Worm (Caenorhabditis elegans) whole organism, mixed stage, embryonic: ENCODE data around the gene H40L08.8.

ENCODE experiments used
- M03D4.4 ChIP-seq: sonication (generic microtip); optimal IDR thresholded peaks from 2 replicates; lab custom pipeline; 2017; ENCODE audit warnings: mild to moderate bottlenecking, missing genetic modification characterization, missing compliant biosample characterization
- bed-3 ChIP-seq: fragments of 200-800 bp; sonication (Bioruptor generic); optimal IDR thresholded peaks from 3 replicates; lab custom pipeline; 2018; ENCODE audit warnings: mild to moderate bottlenecking, missing genetic modification characterization, moderate library complexity, missing compliant biosample characterization
- blmp-1 ChIP-seq: fragments of 150-350 bp; optimal IDR thresholded peaks from 2 replicates; lab custom pipeline; 2014; ENCODE audit warnings: missing biosample characterization, missing genetic modification characterization
- ceh-39 ChIP-seq: fragments of 150-350 bp; optimal IDR thresholded peaks from 2 replicates; lab custom pipeline; 2014; ENCODE audit warnings: missing biosample characterization, missing genetic modification characterization
- ceh-43 ChIP-seq: fragments of 200-800 bp; sonication (Bioruptor generic); optimal IDR thresholded peaks from 2 replicates; lab custom pipeline; 2018; ENCODE audit warnings: mild to moderate bottlenecking, missing genetic modification characterization, moderate library complexity, missing compliant biosample characterization
- ceh-83 ChIP-seq: fragments of 200-800 bp; sonication (Bioruptor generic); optimal IDR thresholded peaks from 2 replicates; lab custom pipeline; 2018; ENCODE audit warnings: mild to moderate bottlenecking, missing genetic modification characterization, missing compliant biosample characterization
- ces-1 ChIP-seq: fragments of 150-350 bp; optimal IDR thresholded peaks from 2 replicates; lab custom pipeline; 2014; ENCODE audit warnings: missing biosample characterization, missing genetic modification reagents, missing genetic modification characterization
- cnd-1 ChIP-seq: fragments of 200-800 bp; sonication (Bioruptor generic); optimal IDR thresholded peaks from 2 replicates; lab custom pipeline; 2018; ENCODE audit warnings: mild to moderate bottlenecking, missing genetic modification characterization, missing compliant biosample characterization
- drap-1 ChIP-seq: fragments of 200-800 bp; sonication (Bioruptor generic); optimal IDR thresholded peaks from 3 replicates; lab custom pipeline; 2018; ENCODE audit warnings: mild to moderate bottlenecking, missing genetic modification characterization, missing compliant biosample characterization
- elt-1 ChIP-seq: sonication (generic microtip); optimal IDR thresholded peaks from 2 replicates; lab custom pipeline; 2017; ENCODE audit warnings: missing genetic modification characterization, mild to moderate bottlenecking, missing compliant biosample characterization, antibody characterized with exemption, moderate library complexity, borderline replicate concordance; ENCODE audit not compliant: insufficient read depth
- elt-3 ChIP-seq: fragments of 150-350 bp; optimal IDR thresholded peaks from 2 replicates; lab custom pipeline; 2014; ENCODE audit warnings: missing biosample characterization, missing genetic modification characterization
- flh-1 ChIP-seq: fragments of 200-800 bp; sonication (Bioruptor generic); optimal IDR thresholded peaks from 2 replicates; lab custom pipeline; 2018; ENCODE audit warnings: mild to moderate bottlenecking, missing genetic modification characterization, moderate library complexity, missing compliant biosample characterization
- ham-2 ChIP-seq: fragments of 200-800 bp; sonication (Bioruptor generic); optimal IDR thresholded peaks from 2 replicates; lab custom pipeline; 2018; ENCODE audit warnings: mild to moderate bottlenecking, missing genetic modification characterization, missing compliant biosample characterization
- hlh-1 ChIP-seq: fragments of 150-350 bp; optimal IDR thresholded peaks from 2 replicates; lab custom pipeline; 2014; ENCODE audit warnings: missing biosample characterization, missing genetic modification reagents, missing genetic modification characterization
- lin-13 ChIP-seq: fragments of 150-350 bp; optimal IDR thresholded peaks from 2 replicates; lab custom pipeline; 2014; ENCODE audit warnings: missing biosample characterization, missing genetic modification characterization
- lin-32 ChIP-seq: fragments of 200-800 bp; sonication (Bioruptor generic); optimal IDR thresholded peaks from 2 replicates; lab custom pipeline; 2018; ENCODE audit warnings: mild to moderate bottlenecking, missing genetic modification characterization, missing compliant biosample characterization
- lsy-2 ChIP-seq: fragments of 150-350 bp; optimal IDR thresholded peaks from 2 replicates; lab custom pipeline; 2014; ENCODE audit warnings: missing biosample characterization, missing genetic modification characterization
- mab-5 ChIP-seq: fragments of 150-350 bp; optimal IDR thresholded peaks from 2 replicates; lab custom pipeline; 2014; ENCODE audit warnings: missing biosample characterization, missing genetic modification characterization
- mls-2 ChIP-seq: sonication (generic microtip); optimal IDR thresholded peaks from 2 replicates; lab custom pipeline; 2016; ENCODE audit warnings: mild to moderate bottlenecking, missing genetic modification characterization, moderate library complexity, missing compliant biosample characterization
- nhr-12 ChIP-seq: fragments of 150-350 bp; optimal IDR thresholded peaks from 2 replicates; lab custom pipeline; 2014; ENCODE audit warnings: missing biosample characterization, missing genetic modification characterization
- nhr-237 ChIP-seq: fragments of 150-350 bp; optimal IDR thresholded peaks from 2 replicates; lab custom pipeline; 2014; ENCODE audit warnings: missing biosample characterization, missing genetic modification characterization
- nhr-28 ChIP-seq: fragments of 150-350 bp; optimal IDR thresholded peaks from 2 replicates; lab custom pipeline; 2014; ENCODE audit warnings: missing biosample characterization, missing genetic modification characterization
- sem-2 ChIP-seq: fragments of 200-800 bp; sonication (Bioruptor generic); optimal IDR thresholded peaks from 2 replicates; lab custom pipeline; 2018; ENCODE audit warnings: mild to moderate bottlenecking, missing genetic modification characterization, missing compliant biosample characterization
- snpc-4 ChIP-seq: fragments of 150-350 bp; optimal IDR thresholded peaks from 2 replicates; lab custom pipeline; 2014; ENCODE audit warnings: missing biosample characterization, missing genetic modification characterization
- sptf-1 ChIP-seq: sonication (generic microtip); optimal IDR thresholded peaks from 2 replicates; lab custom pipeline; 2017; ENCODE audit warnings: mild to moderate bottlenecking, missing genetic modification characterization, moderate library complexity, missing compliant biosample characterization
- unc-39 ChIP-seq: fragments of 150-350 bp; optimal IDR thresholded peaks from 2 replicates; lab custom pipeline; 2014; ENCODE audit warnings: missing biosample characterization, missing genetic modification characterization
- zip-8 ChIP-seq: fragments of 150-350 bp; optimal IDR thresholded peaks from 2 replicates; lab custom pipeline; 2014; ENCODE audit warnings: missing biosample characterization, missing genetic modification characterization
- ztf-11 ChIP-seq: fragments of 150-350 bp; optimal IDR thresholded peaks from 2 replicates; lab custom pipeline; 2014; ENCODE audit warnings: missing biosample characterization, missing genetic modification characterization

The H40L08.8 gene

DNA sequence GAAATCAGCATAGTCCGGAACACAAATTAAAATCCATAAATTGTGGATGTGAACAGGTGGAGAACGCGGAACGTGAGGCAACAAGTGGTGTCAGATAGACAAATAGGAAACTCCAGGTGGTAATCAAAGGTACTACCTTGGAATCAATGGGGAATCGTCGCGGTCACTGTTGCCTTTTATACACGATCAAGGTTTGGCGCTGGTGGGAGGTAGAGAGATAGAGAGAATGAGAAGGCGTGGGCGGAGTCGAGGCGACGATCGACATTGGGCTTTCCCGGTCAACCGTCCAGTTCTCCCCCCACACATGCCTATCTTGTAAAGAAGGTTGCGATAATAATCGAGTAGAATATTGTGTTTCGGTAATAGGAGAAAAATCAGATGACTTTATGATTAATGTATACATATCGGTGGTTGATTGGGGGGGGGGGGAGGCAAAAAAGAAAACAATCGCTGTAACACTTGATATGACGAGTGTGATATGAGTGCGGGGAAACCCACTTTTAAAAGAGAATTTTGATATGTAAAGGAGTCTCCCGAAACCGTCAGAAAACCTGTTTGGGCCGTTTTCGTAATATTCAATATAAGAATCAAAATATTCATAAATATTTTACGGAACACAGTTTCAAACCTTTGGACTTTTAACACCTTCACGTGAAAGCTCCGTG, at the start of gene H40L08.8, which contains the start of the genes H40L08.2 and H40L08.7:
Gene H40L08.8, minus strand, starts transcription at position 37 of the 665 bp plus-strand sequence.
Gene H40L08.2, minus strand, starts transcription at position 148 of the 665 bp plus-strand sequence.
Gene H40L08.7, minus strand, starts transcription at position 148 of the 665 bp plus-strand sequence.
- TF ChIP-seq ham-2 (GFP tag; lab: Kevin White, UChicago) (peak; percentile 38), sem-2 (GFP tag; lab: Kevin White, UChicago) (no peak), lin-13 (tag; lab: Kevin White, UChicago) (no peak)
- TF ChIP-seq, all 35 proteins: peak for 1

DNA sequence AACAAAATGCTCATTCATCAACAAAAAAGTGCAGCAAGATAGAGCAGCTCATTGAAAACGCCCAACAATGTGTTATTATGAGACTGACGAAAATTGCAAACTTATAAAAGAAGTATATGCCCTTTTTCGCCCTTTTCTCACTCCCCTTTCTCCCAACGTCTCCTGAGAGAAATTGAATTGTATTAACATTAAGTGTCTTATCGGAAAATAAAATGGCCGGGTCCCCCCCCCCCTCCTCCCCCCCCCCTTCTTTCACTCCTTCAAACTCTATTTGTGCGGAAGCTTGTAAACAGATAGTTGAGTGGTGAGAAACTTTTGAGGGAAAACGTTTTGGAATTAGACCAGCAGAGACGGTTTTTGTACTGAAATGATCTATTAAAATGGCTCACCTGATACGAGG, 49.3 kb upstream of the H40L08.8 start:
- TF ChIP-seq snpc-4 (tag; lab: Kevin White, UChicago) (no peak), ces-1 (GFP tag; lab: Kevin White, UChicago) (peak; percentile 88)
- TF ChIP-seq, all 35 proteins: peak for 1

DNA sequence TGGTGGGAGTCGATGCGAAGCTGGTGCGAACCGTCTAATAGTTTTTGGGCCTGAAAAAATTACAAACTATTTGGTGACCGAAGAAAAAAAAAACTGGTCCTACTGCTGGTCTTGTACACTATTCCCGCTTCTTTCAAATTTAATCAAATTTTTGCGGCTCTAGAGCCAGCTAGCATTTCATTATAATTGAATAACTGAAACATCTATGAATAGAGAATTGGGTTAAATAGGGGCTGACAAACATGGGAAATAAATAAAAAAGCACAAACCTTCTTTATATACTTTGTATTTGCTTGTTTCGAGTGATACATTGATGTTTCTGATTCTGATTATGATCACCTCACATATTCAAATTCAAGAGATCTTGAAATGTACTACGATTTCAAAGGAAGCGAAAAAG, 47.7 kb upstream of the H40L08.8 start:
- no peak for TF ChIP-seq flh-1 (GFP tag; lab: Kevin White, UChicago)
- no peak for TF ChIP-seq ham-2 (GFP tag; lab: Kevin White, UChicago)
- peak; percentile 85 for TF ChIP-seq ces-1 (GFP tag; lab: Kevin White, UChicago)
- no peak for TF ChIP-seq sem-2 (GFP tag; lab: Kevin White, UChicago)
- no peak for TF ChIP-seq elt-3 (tag; lab: Kevin White, UChicago)

DNA sequence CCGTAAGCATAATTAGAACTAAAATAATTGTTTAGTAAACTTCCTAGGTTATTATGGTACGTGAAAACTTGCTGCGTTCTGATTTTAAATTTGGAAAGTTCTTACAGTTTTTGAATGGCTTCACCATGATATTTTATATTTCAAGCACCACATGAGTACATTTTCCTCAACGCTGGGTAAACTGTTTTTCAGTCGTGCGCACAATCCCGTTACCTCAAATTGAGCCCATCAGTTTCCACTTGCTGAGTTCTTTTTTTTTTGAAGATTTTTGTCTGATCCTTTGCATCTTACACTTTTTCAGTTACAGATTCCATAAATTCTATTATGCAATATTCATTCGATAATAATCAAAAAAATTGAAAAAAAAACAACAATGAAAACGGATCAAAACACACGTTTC, 43.1 kb upstream of the H40L08.8 start:
- TF ChIP-seq nhr-237 (tag; lab: Kevin White, UChicago) (no peak), flh-1 (GFP tag; lab: Kevin White, UChicago) (no peak), nhr-12 (tag; lab: Kevin White, UChicago) (no peak), sptf-1 (no peak), ceh-83 (GFP tag; lab: Kevin White, UChicago) (no peak), mls-2 (tag; lab: Kevin White, UChicago) (no peak), snpc-4 (tag; lab: Kevin White, UChicago) (no peak), ceh-43 (GFP tag; lab: Kevin White, UChicago) (no peak), ztf-11 (tag; lab: Kevin White, UChicago) (no peak), mab-5 (tag; lab: Kevin White, UChicago) (no peak), ham-2 (GFP tag; lab: Kevin White, UChicago) (no peak), zip-8 (no peak), lsy-2 (tag; lab: Kevin White, UChicago) (no peak), blmp-1 (tag; lab: Kevin White, UChicago) (no peak)
- TF ChIP-seq, all 35 proteins: peak for 0

DNA sequence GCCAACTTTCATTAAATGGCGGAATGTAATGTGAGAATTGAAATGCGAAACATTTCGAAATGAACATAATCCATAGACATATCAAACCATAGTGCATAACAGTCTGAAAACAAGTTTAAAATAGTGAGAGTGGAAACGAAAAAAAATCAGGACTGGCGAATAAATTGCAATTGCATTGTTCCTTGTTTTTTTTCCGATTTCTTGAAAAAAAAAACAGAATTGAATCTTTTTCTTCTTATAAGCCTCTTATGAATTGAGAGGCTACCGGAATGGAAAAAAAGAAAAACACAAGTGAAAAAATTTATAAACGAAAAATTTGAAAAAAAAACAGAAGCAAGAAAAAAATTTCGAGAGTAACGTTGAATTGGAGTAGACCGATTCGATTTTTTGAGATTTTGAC, 39.1 kb upstream of the H40L08.8 start, which contains the start of gene R07D5.2:
Gene R07D5.2, minus strand, starts transcription at position 101 of the 400 bp plus-strand sequence.
- TF ChIP-seq drap-1, result no peak
- TF ChIP-seq nhr-28 (tag; lab: Kevin White, UChicago), result no peak
- no peak for TF ChIP-seq elt-3 (tag; lab: Kevin White, UChicago)
- TF ChIP-seq lin-13 (tag; lab: Kevin White, UChicago), result no peak
- TF ChIP-seq unc-39 (tag; lab: Kevin White, UChicago), result no peak
- no peak for TF ChIP-seq M03D4.4 (tag; lab: Kevin White, UChicago)
- TF ChIP-seq cnd-1, result no peak
- TF ChIP-seq bed-3 (GFP tag; lab: Kevin White, UChicago), result no peak
- no peak for TF ChIP-seq sem-2 (GFP tag; lab: Kevin White, UChicago)
- TF ChIP-seq zip-8, result no peak
- no peak for TF ChIP-seq mab-5 (tag; lab: Kevin White, UChicago)
- TF ChIP-seq ceh-39 (tag; lab: Kevin White, UChicago), result no peak
- TF ChIP-seq ceh-43 (GFP tag; lab: Kevin White, UChicago), result no peak
- no peak for TF ChIP-seq mls-2 (tag; lab: Kevin White, UChicago)
- no peak for TF ChIP-seq elt-1 (tag; lab: Kevin White, UChicago)
- no peak for TF ChIP-seq nhr-237 (tag; lab: Kevin White, UChicago)
- no peak for TF ChIP-seq ceh-83 (GFP tag; lab: Kevin White, UChicago)
- no peak for TF ChIP-seq hlh-1 (tag; lab: Kevin White, UChicago)
- no peak for TF ChIP-seq ham-2 (GFP tag; lab: Kevin White, UChicago)
- TF ChIP-seq lin-32 (GFP tag; lab: Kevin White, UChicago), result no peak
- TF ChIP-seq, all 35 proteins: peak for 0
